Worm (Caenorhabditis elegans) whole organism, L2 larva: Measurements from ENCODE around the gene clh-1.

Experiments
- F13H6.1 ChIP-seq: sonication (generic microtip); optimal IDR thresholded peaks from 2 replicates; lab custom pipeline; 2016; ENCODE audit warnings: missing genetic modification characterization, missing compliant biosample characterization
- R02D3.7 ChIP-seq: fragments of 150-350 bp; optimal IDR thresholded peaks from 2 replicates; lab custom pipeline; 2014; ENCODE audit warnings: missing biosample characterization, missing genetic modification characterization
- Y55F3AM.14 ChIP-seq: fragments of 200-800 bp; sonication (Bioruptor generic); optimal IDR thresholded peaks from 2 replicates; lab custom pipeline; 2018; ENCODE audit warnings: mild to moderate bottlenecking, missing genetic modification characterization, missing compliant biosample characterization
- ZK546.5 ChIP-seq: sonication (generic microtip); optimal IDR thresholded peaks from 2 replicates; lab custom pipeline; 2017; ENCODE audit warnings: missing biosample characterization, missing genetic modification characterization
- ama-1 ChIP-seq: fragments of 150-350 bp; optimal IDR thresholded peaks from 2 replicates; lab custom pipeline; 2018; ENCODE audit warnings: inconsistent platforms
- ceh-16 ChIP-seq: fragments of 150-350 bp; optimal IDR thresholded peaks from 2 replicates; lab custom pipeline; 2014; ENCODE audit warnings: missing biosample characterization, missing genetic modification characterization
- ceh-82 ChIP-seq: fragments of 150-350 bp; optimal IDR thresholded peaks from 2 replicates; lab custom pipeline; 2014; ENCODE audit warnings: missing biosample characterization, missing genetic modification characterization
- crh-2 ChIP-seq: sonication (generic microtip); optimal IDR thresholded peaks from 2 replicates; lab custom pipeline; 2017; ENCODE audit warnings: missing biosample characterization, missing genetic modification characterization
- dmd-4 ChIP-seq: sonication (generic microtip); optimal IDR thresholded peaks from 2 replicates; lab custom pipeline; 2017; ENCODE audit warnings: missing biosample characterization, missing genetic modification characterization
- egl-27 ChIP-seq: sonication (generic microtip); optimal IDR thresholded peaks from 3 replicates; lab custom pipeline; 2017; ENCODE audit warnings: missing biosample characterization, missing genetic modification reagents, missing genetic modification characterization
- elt-1 ChIP-seq: fragments of 150-350 bp; optimal IDR thresholded peaks from 2 replicates; lab custom pipeline; 2014; ENCODE audit warnings: missing biosample characterization, missing genetic modification characterization
- elt-3 ChIP-seq: sonication (generic microtip); optimal IDR thresholded peaks from 2 replicates; lab custom pipeline; 2017; ENCODE audit warnings: missing biosample characterization, missing genetic modification characterization
- gmeb-1 ChIP-seq: fragments of 150-350 bp; optimal IDR thresholded peaks from 2 replicates; lab custom pipeline; 2014; ENCODE audit warnings: missing biosample characterization, missing genetic modification characterization
- lin-11 ChIP-seq: fragments of 150-350 bp; sonication (generic microtip); optimal IDR thresholded peaks from 2 replicates; lab custom pipeline; 2014; ENCODE audit warnings: missing biosample characterization, missing genetic modification characterization, inconsistent platforms, mixed read lengths
- lin-13 ChIP-seq: fragments of 150-350 bp; optimal IDR thresholded peaks from 2 replicates; lab custom pipeline; 2014; ENCODE audit warnings: missing biosample characterization, missing genetic modification reagents, missing genetic modification characterization
- lin-39 ChIP-seq: fragments of 150-350 bp; optimal IDR thresholded peaks from 2 replicates; lab custom pipeline; 2014; ENCODE audit warnings: missing biosample characterization, missing genetic modification reagents, missing genetic modification characterization
- mab-5 ChIP-seq: fragments of 150-350 bp; optimal IDR thresholded peaks from 2 replicates; lab custom pipeline; 2014; ENCODE audit warnings: missing biosample characterization, missing genetic modification characterization
- mbf-1 ChIP-seq: sonication (generic microtip); optimal IDR thresholded peaks from 2 replicates; lab custom pipeline; 2017; ENCODE audit warnings: missing biosample characterization, missing genetic modification characterization
- mdl-1 ChIP-seq, 2 experiments: fragments of 150-350 bp in 1 of 2; sonication (generic microtip) in 1 of 2; optimal IDR thresholded peaks; 2 replicates each; lab custom pipeline; 2017; ENCODE audit warnings: missing biosample characterization in 2 of 2, missing genetic modification characterization in 2 of 2
- nhr-10 ChIP-seq: sonication (generic microtip); optimal IDR thresholded peaks from 2 replicates; lab custom pipeline; 2017; ENCODE audit warnings: missing biosample characterization, missing genetic modification characterization
- nhr-11 ChIP-seq: fragments of 150-350 bp; optimal IDR thresholded peaks from 2 replicates; lab custom pipeline; 2014; ENCODE audit warnings: missing biosample characterization, missing genetic modification characterization
- nhr-12 ChIP-seq: fragments of 150-350 bp; optimal IDR thresholded peaks from 2 replicates; lab custom pipeline; 2014; ENCODE audit warnings: missing biosample characterization, missing genetic modification characterization
- nhr-129 ChIP-seq: fragments of 150-350 bp; optimal IDR thresholded peaks from 2 replicates; lab custom pipeline; 2014; ENCODE audit warnings: missing biosample characterization, missing genetic modification characterization
- nhr-21 ChIP-seq: fragments of 150-350 bp; optimal IDR thresholded peaks from 2 replicates; lab custom pipeline; 2014; ENCODE audit warnings: missing biosample characterization, missing genetic modification characterization
- nhr-23 ChIP-seq: fragments of 150-350 bp; optimal IDR thresholded peaks from 2 replicates; lab custom pipeline; 2014; ENCODE audit warnings: missing biosample characterization, missing genetic modification reagents, missing genetic modification characterization
- nhr-77 ChIP-seq: fragments of 150-350 bp; optimal IDR thresholded peaks from 2 replicates; lab custom pipeline; 2014; ENCODE audit warnings: missing biosample characterization, missing genetic modification characterization
- peb-1 ChIP-seq: fragments of 150-350 bp; optimal IDR thresholded peaks from 2 replicates; lab custom pipeline; 2014; ENCODE audit warnings: missing biosample characterization, missing genetic modification characterization
- skn-1 ChIP-seq: sonication (generic microtip); optimal IDR thresholded peaks from 2 replicates; lab custom pipeline; 2017; ENCODE audit warnings: missing biosample characterization, missing genetic modification characterization
- sma-3 ChIP-seq: sonication (generic microtip); optimal IDR thresholded peaks from 2 replicates; lab custom pipeline; 2016; ENCODE audit warnings: missing genetic modification reagents, missing genetic modification characterization, missing compliant biosample characterization
- sma-9 ChIP-seq, 2 experiments: fragments of 150-350 bp in 1 of 2; sonication (generic microtip) in 1 of 2; optimal IDR thresholded peaks; 2 replicates each; lab custom pipeline; 2014 to 2016; ENCODE audit warnings: missing genetic modification characterization in 2 of 2, mild to moderate bottlenecking in 1 of 2, missing biosample characterization in 1 of 2, missing compliant biosample characterization in 1 of 2, missing genetic modification reagents in 1 of 2, moderate library complexity in 1 of 2
- unc-39 ChIP-seq: fragments of 150-350 bp; optimal IDR thresholded peaks from 2 replicates; lab custom pipeline; 2014; ENCODE audit warnings: missing biosample characterization, missing genetic modification characterization
- unc-55 ChIP-seq: fragments of 150-350 bp; sonication (generic microtip); optimal IDR thresholded peaks from 3 replicates; lab custom pipeline; 2014; ENCODE audit warnings: missing biosample characterization, missing genetic modification reagents, missing genetic modification characterization
- unc-62 ChIP-seq: fragments of 150-350 bp; optimal IDR thresholded peaks from 2 replicates; lab custom pipeline; 2014; ENCODE audit warnings: missing biosample characterization, missing genetic modification reagents, missing genetic modification characterization
- zag-1 ChIP-seq: fragments of 150-350 bp; optimal IDR thresholded peaks from 2 replicates; lab custom pipeline; 2014; ENCODE audit warnings: missing biosample characterization, missing genetic modification characterization
- ztf-11 ChIP-seq: sonication (generic microtip); optimal IDR thresholded peaks from 2 replicates; lab custom pipeline; 2017; ENCODE audit warnings: missing biosample characterization, missing genetic modification characterization
- ztf-4 ChIP-seq: fragments of 150-350 bp; optimal IDR thresholded peaks from 2 replicates; lab custom pipeline; 2014; ENCODE audit warnings: missing biosample characterization, missing genetic modification characterization

Gene clh-1

DNA sequence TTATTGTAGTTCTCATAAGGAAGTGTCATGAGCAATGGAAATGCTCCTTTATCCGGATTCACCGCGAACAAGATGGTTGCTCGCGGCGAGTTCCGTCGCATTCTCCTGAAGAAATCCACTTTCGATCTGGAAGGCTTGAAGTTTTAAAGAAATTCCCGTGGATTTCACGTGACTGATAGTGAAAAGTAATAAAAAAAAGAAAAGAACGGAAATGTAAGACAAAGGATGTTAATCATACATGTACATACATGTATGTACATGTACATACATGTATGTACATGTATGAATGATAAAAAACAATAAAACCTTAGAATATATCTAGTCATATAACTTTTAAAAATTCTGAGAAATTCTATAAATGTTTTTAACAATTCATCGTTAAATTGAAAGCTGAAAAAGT lies at the start of gene clh-1:
Gene clh-1 (minus strand): TSS at position 101 of the 400 bp plus-strand sequence.
- no peak for TF ChIP-seq crh-2 (tag; lab: Kevin White, UChicago)
- no peak for TF ChIP-seq lin-13 (GFP tag; lab: Kevin White, UChicago)
- TF ChIP-seq nhr-11 (tag; lab: Kevin White, UChicago): no peak
- no peak for TF ChIP-seq unc-62 (GFP tag; lab: Kevin White, UChicago)
- TF ChIP-seq lin-39 (tag; lab: Kevin White, UChicago): no peak
- no peak for TF ChIP-seq elt-1
- TF ChIP-seq mdl-1 (tag; optimal IDR thresholded peaks at IDR 0.05; lab: Kevin White, UChicago): no peak
- TF ChIP-seq nhr-10 (tag; lab: Kevin White, UChicago): no peak
- no peak for TF ChIP-seq nhr-129 (tag; lab: Kevin White, UChicago)
- TF ChIP-seq nhr-23 (tag; lab: Kevin White, UChicago): no peak
- no peak for TF ChIP-seq nhr-21 (tag; lab: Kevin White, UChicago)
- no peak for TF ChIP-seq egl-27 (tag; lab: Kevin White, UChicago)
- TF ChIP-seq gmeb-1 (tag; lab: Kevin White, UChicago): no peak
- no peak for TF ChIP-seq ZK546.5 (tag; lab: Kevin White, UChicago)
- no peak for TF ChIP-seq skn-1 (tag; lab: Kevin White, UChicago)

DNA sequence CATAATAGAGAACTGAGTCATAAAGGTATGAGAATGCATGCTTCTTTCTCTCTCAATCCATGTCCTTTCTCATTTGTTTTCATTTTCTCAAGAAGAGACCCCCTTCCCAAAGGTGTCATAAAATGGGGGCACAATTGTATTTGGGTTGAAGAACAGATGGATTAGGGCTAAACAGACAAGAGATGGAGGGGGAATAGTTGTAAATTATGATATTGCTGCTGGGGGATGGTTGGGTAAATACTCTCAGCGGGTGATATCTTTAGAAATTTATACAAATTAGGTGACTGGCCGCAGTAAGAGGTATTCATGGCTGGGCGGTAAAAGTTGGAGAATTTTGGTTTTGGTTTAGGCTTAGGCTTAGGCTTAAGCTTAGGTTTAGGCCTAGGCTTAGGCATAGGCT lies 48.8 kb upstream of the clh-1 start:
- TF ChIP-seq ztf-4 (tag; lab: Kevin White, UChicago): no peak
- TF ChIP-seq, all 48 proteins: peak for 0

DNA sequence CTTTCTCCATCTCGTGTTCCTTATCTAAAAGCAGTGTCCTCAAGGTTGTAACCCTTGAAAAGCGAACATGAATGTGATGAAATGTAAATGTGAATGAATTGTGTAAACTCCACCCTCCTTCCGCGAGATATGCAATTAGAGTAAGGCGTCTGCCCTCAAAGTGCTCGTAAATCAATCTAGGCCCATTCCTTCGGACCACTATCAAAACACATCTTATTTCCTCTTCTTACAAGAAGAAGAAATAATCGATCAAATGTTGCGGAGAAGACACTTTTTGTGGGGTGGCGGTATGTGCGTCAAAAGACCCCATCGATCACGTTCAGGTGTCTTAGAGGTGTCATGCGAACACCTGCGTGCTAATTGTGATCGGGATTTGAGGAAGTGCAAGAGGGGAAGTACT lies 45.9 kb upstream of the clh-1 start:
- no peak for TF ChIP-seq nhr-10 (tag; lab: Kevin White, UChicago)
- TF ChIP-seq mab-5: peak; percentile 26

DNA sequence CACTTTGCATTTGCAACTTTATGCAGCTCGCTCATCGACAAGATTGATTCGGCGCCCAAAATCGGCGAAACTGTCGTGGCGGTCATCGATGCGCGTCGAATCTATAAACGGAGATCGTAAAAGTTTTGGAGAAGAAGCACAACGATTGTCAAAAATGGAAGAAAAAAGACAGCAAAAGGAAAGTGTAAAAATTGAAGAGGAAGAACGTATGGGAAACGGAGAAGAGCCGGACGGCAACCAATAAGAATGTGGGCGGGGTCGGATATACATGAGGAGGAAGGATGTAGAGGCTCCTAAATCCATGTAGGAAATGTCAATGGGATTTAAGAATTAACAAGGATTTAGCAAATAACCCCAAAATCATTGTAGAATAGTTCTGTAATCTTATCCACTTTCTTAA lies 44.8 kb upstream of the clh-1 start, which contains the start of gene vab-23:
Gene vab-23 (minus strand): TSS at position 101 of the 400 bp plus-strand sequence.
- TF ChIP-seq F13H6.1 (tag; lab: Kevin White, UChicago): no peak
- TF ChIP-seq ama-1: no peak
- TF ChIP-seq elt-1: no peak
- no peak for TF ChIP-seq sma-3 (GFP tag; lab: Kevin White, UChicago)
- TF ChIP-seq R02D3.7 (tag; lab: Kevin White, UChicago): no peak
- no peak for TF ChIP-seq ztf-4 (tag; lab: Kevin White, UChicago)

DNA sequence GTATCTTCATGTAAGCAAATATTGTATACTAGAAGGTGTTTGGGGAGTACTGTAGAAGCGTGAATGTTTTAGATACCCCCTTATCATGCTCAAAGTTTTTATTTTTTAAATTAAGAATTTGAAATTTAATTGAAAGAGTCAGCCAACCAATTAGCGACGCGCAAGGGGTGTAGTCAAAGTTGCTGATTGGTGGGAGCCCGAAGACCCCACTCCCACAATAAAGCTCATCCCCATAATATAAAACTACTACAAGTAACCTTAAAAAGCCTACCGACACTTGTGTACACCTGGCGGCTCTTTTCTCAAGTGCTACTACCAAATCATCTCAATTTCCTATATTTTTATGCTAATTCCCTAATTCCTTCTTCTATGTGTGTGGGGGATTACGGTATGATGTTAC lies 43.5 kb upstream of the clh-1 start:
- TF ChIP-seq lin-13 (GFP tag; lab: Kevin White, UChicago) (no peak), lin-39 (tag; lab: Kevin White, UChicago) (no peak), zag-1 (tag; lab: Kevin White, UChicago) (no peak), dmd-4 (tag; lab: Kevin White, UChicago) (no peak), crh-2 (tag; lab: Kevin White, UChicago) (no peak), Y55F3AM.14 (GFP tag; lab: Kevin White, UChicago) (no peak), ama-1 (no peak), mbf-1 (no peak), sma-9 (GFP tag; optimal IDR thresholded peaks at IDR 0.05; lab: Kevin White, UChicago) (no peak), sma-9 (tag; optimal IDR thresholded peaks at IDR 0.05; lab: Kevin White, UChicago) (no peak), mab-5 (no peak), nhr-129 (tag; lab: Kevin White, UChicago) (no peak), ceh-82 (tag; lab: Kevin White, UChicago) (no peak), nhr-77 (tag; lab: Kevin White, UChicago) (no peak), egl-27 (tag; lab: Kevin White, UChicago) (no peak), gmeb-1 (tag; lab: Kevin White, UChicago) (no peak), ztf-11 (no peak), F13H6.1 (tag; lab: Kevin White, UChicago) (no peak), nhr-12 (tag; lab: Kevin White, UChicago) (no peak), skn-1 (tag; lab: Kevin White, UChicago) (no peak), unc-39 (tag; lab: Kevin White, UChicago) (no peak)

DNA sequence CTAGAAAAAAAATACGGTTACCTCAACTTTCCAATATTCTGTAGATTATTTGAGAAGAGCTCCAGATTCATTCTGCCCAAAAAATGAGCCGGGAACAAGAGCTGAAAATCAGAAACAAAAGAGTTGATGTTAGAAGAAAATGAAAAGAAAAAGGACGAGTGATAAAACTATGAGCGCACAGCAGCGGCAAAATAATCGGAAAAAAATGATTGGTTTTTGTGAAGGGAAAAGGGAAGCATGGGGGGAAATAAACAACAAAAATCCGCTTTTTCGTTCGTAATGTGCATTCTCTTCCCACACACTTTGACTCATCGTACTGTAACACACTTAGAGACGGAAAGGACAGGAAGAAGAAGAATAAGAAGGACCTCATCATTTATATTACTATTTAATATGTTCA lies 37.1 kb upstream of the clh-1 start, which contains the start of gene ZK930.2:
Gene ZK930.2 (minus strand): TSS at position 101 of the 400 bp plus-strand sequence.
- TF ChIP-seq nhr-12 (tag; lab: Kevin White, UChicago) (no peak), ZK546.5 (tag; lab: Kevin White, UChicago) (no peak), gmeb-1 (tag; lab: Kevin White, UChicago) (no peak), F13H6.1 (tag; lab: Kevin White, UChicago) (no peak), egl-27 (tag; lab: Kevin White, UChicago) (no peak), peb-1 (no peak), unc-55 (no peak), skn-1 (tag; lab: Kevin White, UChicago) (no peak), nhr-23 (tag; lab: Kevin White, UChicago) (no peak), crh-2 (tag; lab: Kevin White, UChicago) (no peak), Y55F3AM.14 (GFP tag; lab: Kevin White, UChicago) (no peak), elt-1 (no peak), zag-1 (tag; lab: Kevin White, UChicago) (no peak), elt-3 (tag; lab: Kevin White, UChicago) (no peak), unc-39 (tag; lab: Kevin White, UChicago) (no peak), unc-62 (GFP tag; lab: Kevin White, UChicago) (no peak), ceh-16 (tag; lab: Kevin White, UChicago) (no peak), ama-1 (no peak), lin-11 (tag; lab: Kevin White, UChicago) (no peak)
